Worm (Caenorhabditis elegans): ENCODE data around the gene F18H3.4.

Gene F18H3.4

ce11 chrX:13574029-13574428, 45.1 kb downstream of the F18H3.4 start:
- TF ChIP-seq cog-1 (tag; optimal IDR thresholded peaks at IDR 0.05) = no peak
- TF ChIP-seq ztf-23 (GFP tag; IDR thresholded peaks at IDR 0.05) = no peak
- TF ChIP-seq ref-1 (GFP tag; conservative IDR thresholded peaks at IDR 0.05) = no peak
- no peak for TF ChIP-seq med-1 (GFP tag; optimal IDR thresholded peaks at IDR 0.05; ENCODE audit: insufficient read depth)
- no peak for TF ChIP-seq flt-1 (GFP tag; IDR thresholded peaks at IDR 0.05)
- no peak for TF ChIP-seq T22C8.4 (GFP tag; IDR thresholded peaks at IDR 0.05)
- no peak for TF ChIP-seq tab-1 (GFP tag; IDR thresholded peaks at IDR 0.05)
- no peak for TF ChIP-seq klf-2 (GFP tag; conservative IDR thresholded peaks at IDR 0.05)
- TF ChIP-seq ztf-29 (GFP tag; IDR thresholded peaks at IDR 0.05) = no peak

- no peak for TF ChIP-seq med-1 (GFP tag; optimal IDR thresholded peaks at IDR 0.05; ENCODE audit: insufficient read depth)
- no peak for TF ChIP-seq flt-1 (GFP tag; IDR thresholded peaks at IDR 0.05)
Observed at ce11 chrX:13578483-13578882, 49.6 kb downstream of the F18H3.4 start, which contains the start of gene F54B11.11. F54B11.11 (plus strand) TSS chrX:13578783.
